Worm (Caenorhabditis elegans) whole organism, L3 larva: Measurements from ENCODE around the gene meg-1.

ENCODE experiments used
- R02D3.7 ChIP-seq: fragments of 150-350 bp; optimal IDR thresholded peaks from 2 replicates; lab custom pipeline; 2014; ENCODE audit warnings: missing biosample characterization, missing genetic modification characterization
- aly-2 ChIP-seq: fragments of 150-350 bp; optimal IDR thresholded peaks from 2 replicates; lab custom pipeline; 2014; ENCODE audit warnings: missing biosample characterization, missing genetic modification characterization
- ceh-28 ChIP-seq: fragments of 150-350 bp; optimal IDR thresholded peaks from 2 replicates; lab custom pipeline; 2014; ENCODE audit warnings: missing biosample characterization, missing genetic modification reagents, missing genetic modification characterization
- ceh-9 ChIP-seq: sonication (generic microtip); optimal IDR thresholded peaks from 2 replicates; lab custom pipeline; 2018; ENCODE audit warnings: missing biosample characterization, missing genetic modification characterization
- daf-12 ChIP-seq: fragments of 150-350 bp; optimal IDR thresholded peaks from 2 replicates; lab custom pipeline; 2014; ENCODE audit warnings: missing biosample characterization, missing genetic modification reagents, missing genetic modification characterization
- egl-5 ChIP-seq: fragments of 150-350 bp; optimal IDR thresholded peaks from 2 replicates; lab custom pipeline; 2017; ENCODE audit warnings: missing biosample characterization, missing genetic modification reagents, missing genetic modification characterization, inconsistent platforms
- elt-1 ChIP-seq: fragments of 150-350 bp; optimal IDR thresholded peaks from 2 replicates; lab custom pipeline; 2014; ENCODE audit warnings: missing biosample characterization, missing genetic modification characterization
- elt-2 ChIP-seq: sonication (generic microtip); optimal IDR thresholded peaks from 2 replicates; lab custom pipeline; 2016; ENCODE audit warnings: missing genetic modification reagents, mild to moderate bottlenecking, missing genetic modification characterization, missing compliant biosample characterization
- elt-3 ChIP-seq, 3 experiments: fragments of 150-350 bp in 1 of 3; sonication (generic microtip) in 2 of 3; optimal IDR thresholded peaks; 2 replicates in 2 of 3; 4 replicates in 1 of 3; lab custom pipeline; 2014 to 2017; ENCODE audit warnings: missing biosample characterization in 3 of 3, missing genetic modification characterization in 3 of 3
- eor-1 ChIP-seq, 2 experiments: fragments of 150-350 bp; optimal IDR thresholded peaks; 2 replicates each; lab custom pipeline; 2014 to 2018; ENCODE audit warnings: missing biosample characterization in 2 of 2, missing genetic modification characterization in 2 of 2
- fkh-2 ChIP-seq: fragments of 150-350 bp; optimal IDR thresholded peaks from 2 replicates; lab custom pipeline; 2014; ENCODE audit warnings: missing biosample characterization, missing genetic modification reagents, missing genetic modification characterization
- fos-1 ChIP-seq: fragments of 150-350 bp; optimal IDR thresholded peaks from 2 replicates; lab custom pipeline; 2014; ENCODE audit warnings: missing biosample characterization, missing genetic modification characterization
- hmg-11 ChIP-seq: sonication (generic microtip); optimal IDR thresholded peaks from 2 replicates; lab custom pipeline; 2016; ENCODE audit warnings: missing genetic modification characterization, missing compliant biosample characterization
- lin-15B ChIP-seq: fragments of 150-350 bp; optimal IDR thresholded peaks from 2 replicates; lab custom pipeline; 2014; ENCODE audit warnings: missing biosample characterization, missing genetic modification characterization
- mdl-1 ChIP-seq: fragments of 150-350 bp; optimal IDR thresholded peaks from 2 replicates; lab custom pipeline; 2014; ENCODE audit warnings: missing biosample characterization, missing genetic modification characterization
- nfya-1 ChIP-seq: sonication (generic microtip); optimal IDR thresholded peaks from 2 replicates; lab custom pipeline; 2017; ENCODE audit warnings: missing genetic modification characterization, mild to moderate bottlenecking, missing compliant biosample characterization, antibody characterized with exemption, moderate library complexity; ENCODE audit not compliant: insufficient read depth
- nhr-12 ChIP-seq: fragments of 150-350 bp; optimal IDR thresholded peaks from 2 replicates; lab custom pipeline; 2014; ENCODE audit warnings: missing biosample characterization, missing genetic modification characterization
- nhr-23 ChIP-seq: fragments of 150-350 bp; optimal IDR thresholded peaks from 2 replicates; lab custom pipeline; 2014; ENCODE audit warnings: missing biosample characterization, missing genetic modification reagents, missing genetic modification characterization
- nhr-237 ChIP-seq: fragments of 150-350 bp; optimal IDR thresholded peaks from 2 replicates; lab custom pipeline; 2014; ENCODE audit warnings: missing biosample characterization, missing genetic modification characterization
- nhr-28 ChIP-seq: fragments of 150-350 bp; optimal IDR thresholded peaks from 2 replicates; lab custom pipeline; 2014; ENCODE audit warnings: missing biosample characterization, missing genetic modification characterization
- nhr-67 ChIP-seq: fragments of 150-350 bp; optimal IDR thresholded peaks from 2 replicates; lab custom pipeline; 2014; ENCODE audit warnings: missing biosample characterization, missing genetic modification characterization
- nhr-76 ChIP-seq: fragments of 150-350 bp; sonication (generic microtip); optimal IDR thresholded peaks from 5 replicates; lab custom pipeline; 2014; ENCODE audit warnings: missing biosample characterization, missing genetic modification characterization
- nhr-77 ChIP-seq: fragments of 150-350 bp; optimal IDR thresholded peaks from 2 replicates; lab custom pipeline; 2014; ENCODE audit warnings: missing biosample characterization, missing genetic modification characterization
- pha-4 ChIP-seq: fragments of 150-350 bp; optimal IDR thresholded peaks from 2 replicates; lab custom pipeline; 2014; ENCODE audit warnings: missing biosample characterization, missing genetic modification reagents, missing genetic modification characterization
- pqm-1 ChIP-seq: fragments of 150-350 bp; optimal IDR thresholded peaks from 2 replicates; lab custom pipeline; 2017; ENCODE audit warnings: missing biosample characterization, missing genetic modification characterization, inconsistent platforms
- sea-2 ChIP-seq: fragments of 150-350 bp; sonication (generic microtip); optimal IDR thresholded peaks from 4 replicates; lab custom pipeline; 2014; ENCODE audit warnings: missing biosample characterization, missing genetic modification reagents, missing genetic modification characterization
- skn-1 ChIP-seq: fragments of 150-350 bp; optimal IDR thresholded peaks from 2 replicates; lab custom pipeline; 2014; ENCODE audit warnings: missing biosample characterization, missing genetic modification characterization
- snpc-4 ChIP-seq: fragments of 150-350 bp; optimal IDR thresholded peaks from 2 replicates; lab custom pipeline; 2014; ENCODE audit warnings: missing biosample characterization, missing genetic modification characterization
- unc-39 ChIP-seq: sonication (generic microtip); optimal IDR thresholded peaks from 4 replicates; lab custom pipeline; 2017; ENCODE audit warnings: missing biosample characterization, missing genetic modification characterization
- unc-62 ChIP-seq: fragments of 150-350 bp; sonication (generic microtip); optimal IDR thresholded peaks from 4 replicates; lab custom pipeline; 2014; ENCODE audit warnings: missing biosample characterization, missing genetic modification reagents, missing genetic modification characterization
- ztf-11 ChIP-seq: fragments of 150-350 bp; optimal IDR thresholded peaks from 2 replicates; lab custom pipeline; 2014; ENCODE audit warnings: missing biosample characterization, missing genetic modification characterization
- ztf-4 ChIP-seq: fragments of 150-350 bp; optimal IDR thresholded peaks from 2 replicates; lab custom pipeline; 2014; ENCODE audit warnings: missing biosample characterization, missing genetic modification characterization

The meg-1 gene

DNA sequence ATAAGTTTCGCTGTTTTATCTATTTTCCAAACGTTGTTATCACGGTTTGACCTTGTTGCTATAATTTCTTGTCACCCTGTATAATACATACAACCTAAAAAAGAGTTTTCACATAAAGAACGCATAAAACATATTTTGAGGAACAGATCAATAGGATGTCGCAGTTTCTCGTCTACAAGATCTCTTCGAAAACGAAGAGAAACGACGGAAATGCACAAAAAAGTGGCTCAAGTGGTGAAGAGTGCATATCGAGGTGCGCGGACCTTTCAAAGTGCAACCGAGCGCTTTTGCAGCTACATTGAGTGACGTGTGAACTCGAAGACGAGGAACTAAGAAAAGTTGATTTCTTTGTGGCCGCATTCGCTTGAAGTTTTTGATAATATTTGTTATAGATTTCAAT, 15.1 kb downstream of the meg-1 start, which contains the start of gene Y26E6A.2:
Gene Y26E6A.2 (minus strand): TSS at position 101 of the 400 bp plus-strand sequence.
- TF ChIP-seq unc-39 (tag; lab: Kevin White, UChicago) = no peak
- no peak for TF ChIP-seq elt-2 (tag; lab: Kevin White, UChicago)
- no peak for TF ChIP-seq unc-62
- TF ChIP-seq hmg-11 (tag; lab: Kevin White, UChicago) = peak; percentile 35

DNA sequence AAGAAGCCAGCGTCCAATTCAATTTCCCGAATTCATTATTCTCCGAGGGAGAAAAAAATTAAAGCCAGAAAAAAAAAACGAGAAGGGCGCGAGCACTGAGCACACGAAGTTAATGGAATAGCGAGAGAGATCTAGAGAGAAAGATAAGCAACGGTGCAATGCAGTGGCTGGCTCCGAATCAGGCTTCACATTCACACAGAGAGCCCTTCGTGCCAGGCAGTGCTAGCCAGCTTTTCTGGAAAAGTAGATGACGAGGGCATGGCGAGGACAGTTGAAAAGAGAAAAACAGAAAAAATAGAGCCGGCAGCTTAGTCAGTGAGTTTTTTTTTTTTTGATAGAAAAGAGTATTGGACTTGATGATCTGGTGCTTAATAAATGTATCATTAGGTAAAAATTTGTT, 15.8 kb downstream of the meg-1 start:
- TF ChIP-seq sea-2 (GFP tag; lab: Kevin White, UChicago) (no peak), nfya-1 (tag; lab: Kevin White, UChicago) (peak; percentile 11), nhr-12 (tag; lab: Kevin White, UChicago) (no peak), nhr-23 (tag; lab: Kevin White, UChicago) (no peak), snpc-4 (tag; lab: Kevin White, UChicago) (no peak), ztf-11 (no peak), nhr-237 (tag; lab: Kevin White, UChicago) (no peak)

DNA sequence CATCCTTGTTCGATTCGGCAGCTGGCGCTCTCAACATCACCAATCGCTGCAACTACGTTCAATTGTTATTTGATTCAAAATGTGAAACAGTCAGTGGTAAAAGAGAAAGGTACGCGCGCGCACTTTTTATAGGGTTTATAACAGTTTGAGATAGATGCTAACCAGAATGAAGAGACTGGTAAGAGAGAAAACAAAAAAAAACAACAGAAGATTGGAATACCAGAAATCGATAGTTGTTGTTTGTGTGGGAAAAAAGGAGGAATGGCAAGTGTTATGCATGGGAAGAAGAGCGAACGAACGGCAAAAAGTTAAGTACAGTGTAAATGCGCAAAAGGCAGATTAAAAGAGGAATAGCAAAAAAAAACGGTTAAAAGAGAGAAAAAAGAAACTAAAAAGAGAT, 19.6 kb downstream of the meg-1 start, which contains the start of gene Y26E6A.3:
Gene Y26E6A.3 (minus strand): TSS at position 101 of the 400 bp plus-strand sequence.
- TF ChIP-seq eor-1 (tag; optimal IDR thresholded peaks at IDR 0.05; lab: Kevin White, UChicago) (no peak), nhr-67 (tag; lab: Kevin White, UChicago) (no peak), nhr-23 (tag; lab: Kevin White, UChicago) (no peak), nhr-77 (tag; lab: Kevin White, UChicago) (no peak), skn-1 (tag; lab: Kevin White, UChicago) (no peak), R02D3.7 (tag; lab: Kevin White, UChicago) (no peak), pha-4 (tag; lab: Kevin White, UChicago) (no peak)

DNA sequence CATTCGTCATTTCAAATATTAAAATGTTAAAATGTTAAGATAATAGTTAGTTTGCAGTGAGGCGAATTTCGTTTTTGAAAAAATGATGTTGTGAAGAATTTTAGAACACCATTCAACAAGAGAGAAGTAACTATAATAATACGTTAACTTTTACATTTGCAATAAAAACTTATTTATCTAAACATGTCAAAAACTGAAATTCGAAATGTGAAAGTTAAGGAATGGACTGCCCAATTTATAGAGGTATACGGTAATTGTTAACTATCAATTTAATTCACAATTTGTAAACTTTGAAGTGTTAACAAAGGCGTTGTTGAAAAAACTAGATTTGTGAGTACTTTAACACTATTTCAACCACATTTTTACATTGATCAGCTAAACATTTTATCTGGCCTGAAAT, 25.7 kb downstream of the meg-1 start:
- TF ChIP-seq elt-1 = no peak
- no peak for TF ChIP-seq lin-15B (tag; lab: Kevin White, UChicago)
- no peak for TF ChIP-seq nhr-77 (tag; lab: Kevin White, UChicago)
- no peak for TF ChIP-seq unc-39 (tag; lab: Kevin White, UChicago)
- no peak for TF ChIP-seq fos-1 (tag; lab: Kevin White, UChicago)
- no peak for TF ChIP-seq aly-2 (tag; lab: Kevin White, UChicago)

DNA sequence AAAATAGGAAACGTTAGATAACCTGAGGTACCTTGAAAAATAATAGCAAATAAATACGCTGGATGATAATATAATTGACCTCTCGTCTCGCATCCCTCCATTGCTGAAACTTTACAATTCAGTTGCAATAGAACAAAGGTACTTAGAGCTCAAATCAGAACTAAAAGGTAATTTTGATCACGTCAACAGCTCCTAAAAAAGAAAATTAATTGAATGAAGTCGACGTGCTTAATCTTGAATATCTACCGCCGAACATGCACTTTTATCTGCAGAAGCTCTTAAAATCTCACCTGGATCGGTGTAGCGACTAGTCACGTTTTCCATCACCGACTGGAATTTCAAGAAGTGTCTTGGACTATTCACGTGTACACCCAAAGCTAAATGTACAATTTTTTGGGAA, 26.1 kb downstream of the meg-1 start, which contains the start of gene sra-39:
Gene sra-39 (minus strand): TSS at position 101 of the 400 bp plus-strand sequence.
- TF ChIP-seq nhr-76 (tag; lab: Kevin White, UChicago) (no peak), nfya-1 (tag; lab: Kevin White, UChicago) (no peak), R02D3.7 (tag; lab: Kevin White, UChicago) (no peak)

DNA sequence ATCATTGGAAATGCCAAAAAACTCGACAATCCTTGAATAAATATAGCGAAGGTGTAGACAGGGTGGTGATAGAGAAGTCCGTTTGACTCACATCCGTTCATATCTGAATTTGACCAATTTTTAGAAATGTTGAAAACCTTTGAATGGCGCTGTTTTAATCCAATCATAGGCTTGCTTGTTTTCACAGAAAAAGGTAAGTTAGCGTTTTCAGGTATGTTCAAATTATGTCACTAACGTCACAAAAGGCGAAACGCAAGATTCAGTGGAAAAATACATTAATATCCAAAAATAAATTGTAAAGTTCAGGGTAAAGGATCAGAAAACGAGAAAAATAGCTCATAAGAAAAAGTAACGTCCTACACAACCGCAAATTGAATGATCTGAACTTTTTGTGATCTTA, 29.4 kb downstream of the meg-1 start, which contains the start of gene sra-38:
Gene sra-38 (minus strand): TSS at position 101 of the 400 bp plus-strand sequence.
- TF ChIP-seq ztf-4 (tag; lab: Kevin White, UChicago) = no peak
- TF ChIP-seq ceh-9 (tag; lab: Kevin White, UChicago) = no peak
- no peak for TF ChIP-seq unc-39 (tag; lab: Kevin White, UChicago)
- TF ChIP-seq nfya-1 (tag; lab: Kevin White, UChicago) = no peak
- TF ChIP-seq fkh-2 (tag; lab: Kevin White, UChicago) = no peak
- TF ChIP-seq fos-1 (tag; lab: Kevin White, UChicago) = no peak
- TF ChIP-seq nhr-67 (tag; lab: Kevin White, UChicago) = no peak

DNA sequence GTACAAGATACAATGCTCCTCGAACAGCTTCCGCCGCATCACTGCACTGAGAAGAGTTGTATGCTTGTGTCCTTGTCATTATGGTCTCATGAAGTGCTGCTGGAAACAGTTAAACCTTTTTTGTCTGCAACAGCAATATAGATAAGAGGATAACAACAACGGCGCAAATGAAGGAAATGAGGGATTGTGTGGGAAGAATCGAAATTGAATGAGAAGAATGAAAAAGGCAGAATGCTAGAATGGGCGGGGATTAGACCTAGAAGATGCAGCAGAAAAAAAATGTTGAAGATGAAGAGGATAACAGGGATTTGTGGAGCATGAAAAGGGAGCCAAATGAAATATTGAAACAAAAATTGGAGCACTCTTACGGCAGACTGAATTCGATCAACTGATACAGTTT, 36.2 kb downstream of the meg-1 start, which contains the start of gene sra-37:
Gene sra-37 (minus strand): TSS at position 101 of the 400 bp plus-strand sequence.
- TF ChIP-seq egl-5 (tag; lab: Kevin White, UChicago) (no peak), daf-12 (no peak), nhr-28 (tag; lab: Kevin White, UChicago) (no peak), mdl-1 (no peak), pqm-1 (tag; lab: Kevin White, UChicago) (no peak), nhr-76 (tag; lab: Kevin White, UChicago) (no peak), ceh-28 (tag; lab: Kevin White, UChicago) (no peak), R02D3.7 (tag; lab: Kevin White, UChicago) (no peak), eor-1 (tag; optimal IDR thresholded peaks at IDR 0.05; lab: Kevin White, UChicago) (no peak), elt-3 (tag; optimal IDR thresholded peaks at IDR 0.05; lab: Kevin White, UChicago) (no peak), nhr-12 (tag; lab: Kevin White, UChicago) (no peak), snpc-4 (tag; lab: Kevin White, UChicago) (no peak)
